Fruit fly (Drosophila melanogaster): ENCODE results near the gene nod.

DNA sequence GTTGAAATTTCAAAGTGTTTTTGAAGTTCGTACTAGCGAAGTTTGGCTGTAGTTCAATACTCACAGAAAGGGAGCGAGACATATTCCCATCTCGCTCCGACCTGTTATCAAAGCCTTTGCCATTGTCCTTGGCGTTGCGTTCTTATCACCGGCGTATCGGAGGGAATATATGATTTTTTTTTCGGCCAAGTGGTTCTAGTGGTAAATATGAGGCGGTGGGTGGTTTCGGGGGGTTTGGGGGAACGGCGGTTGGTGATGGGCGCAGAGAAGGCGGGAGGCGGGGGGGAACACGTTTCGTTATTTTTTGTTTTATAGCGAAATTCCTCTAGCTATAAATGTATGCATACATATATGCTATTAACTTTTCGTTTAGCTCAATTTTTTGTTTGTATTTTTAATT is 40.0 kb downstream of the nod start:
- TF ChIP-seq CG9948 (tag; optimal IDR thresholded peaks at IDR 0.05) (no peak), CG10348 (GFP tag; IDR thresholded peaks at IDR 0.05) (no peak), CG12605 (GFP tag; IDR thresholded peaks at IDR 0.05) (no peak), Pif1B (GFP tag; optimal IDR thresholded peaks at IDR 0.05) (no peak), CG14655 (GFP tag; optimal IDR thresholded peaks at IDR 0.05) (no peak)

Data from whole organism, pupa.